Fruit fly (Drosophila melanogaster): Measurements from ENCODE around the gene NSD.

NSD gene

dm6 chr3R:27916355-27917019 lies 21.2 kb downstream of the NSD start, which contains the start of the genes CG5003 and mRpS22 (continued):
- TF ChIP-seq Vsx1 (GFP tag; optimal IDR thresholded peaks at IDR 0.05), result no peak
- TF ChIP-seq dimm (GFP tag; IDR thresholded peaks at IDR 0.05), result no peak
- 0 out of 2 replicates have a peak, but pooled peaks have one; percentile 10 for TF ChIP-seq CG10959 (GFP tag; IDR thresholded peaks at IDR 0.05)
- no peak for TF ChIP-seq sd (tag; optimal IDR thresholded peaks at IDR 0.05)
- TF ChIP-seq Hey (tag; optimal IDR thresholded peaks at IDR 0.05), result no peak
- TF ChIP-seq crol (GFP tag; IDR thresholded peaks at IDR 0.05), result no peak
- TF ChIP-seq Usf (GFP tag; optimal IDR thresholded peaks at IDR 0.05), result no peak
- TF ChIP-seq dm (GFP tag; optimal IDR thresholded peaks at IDR 0.05), result peak; percentile 12
- TF ChIP-seq CG11093 (GFP tag; IDR thresholded peaks at IDR 0.05), result 0 out of 3 replicates have a peak, but pooled peaks have one; percentile 25
- no peak for TF ChIP-seq ac (GFP tag; optimal IDR thresholded peaks at IDR 0.05)
- TF ChIP-seq B-H1 (GFP tag; IDR thresholded peaks at IDR 0.05), result no peak
- TF ChIP-seq CG13775 (GFP tag; optimal IDR thresholded peaks at IDR 0.05), result peak; percentile 75
- TF ChIP-seq CG34376 (GFP tag; optimal IDR thresholded peaks at IDR 0.05), result peak; percentile 20
- no peak for TF ChIP-seq cad (GFP tag; optimal IDR thresholded peaks at IDR 0.05)
- no peak for TF ChIP-seq CG11696 (GFP tag; IDR thresholded peaks at IDR 0.05)
- no peak for TF ChIP-seq emc (GFP tag; optimal IDR thresholded peaks at IDR 0.05)
- TF ChIP-seq CG6175 (GFP tag; IDR thresholded peaks at IDR 0.05), result no peak
- TF ChIP-seq grn (GFP tag; optimal IDR thresholded peaks at IDR 0.05), result peak; percentile 51
- TF ChIP-seq Sry-β (GFP tag; optimal IDR thresholded peaks at IDR 0.05), result peak; percentile 81
- TF ChIP-seq CG31365 (tag; optimal IDR thresholded peaks at IDR 0.05), result no peak
- TF ChIP-seq E2f2 (GFP tag; IDR thresholded peaks at IDR 0.05), result peak; percentile 16; the same call in 1 of the 2 replicates
- TF ChIP-seq Dref (GFP tag; IDR thresholded peaks at IDR 0.05), result no peak
- peak; percentile 32 for TF ChIP-seq HmgZ (tag; optimal IDR thresholded peaks at IDR 0.05)
- TF ChIP-seq CG1603 (tag; optimal IDR thresholded peaks at IDR 0.05), result no peak
- peak; percentile 88; the same call in 2 of the 3 replicates for TF ChIP-seq CG17361 (GFP tag; IDR thresholded peaks at IDR 0.05)
- TF ChIP-seq knrl (GFP tag; IDR thresholded peaks at IDR 0.05; ENCODE audit: partially characterized antibody), result peak; percentile 21; the same call in 1 of the 3 replicates
- TF ChIP-seq CG4360 (GFP tag; IDR thresholded peaks at IDR 0.05), result no peak
- peak; percentile 74 for TF ChIP-seq CG9727 (GFP tag; optimal IDR thresholded peaks at IDR 0.05)
- no peak for TF ChIP-seq CG12236 (GFP tag; optimal IDR thresholded peaks at IDR 0.05)
- TF ChIP-seq slbo (GFP tag; IDR thresholded peaks at IDR 0.05), result peak; percentile 72
- TF ChIP-seq hkb (optimal IDR thresholded peaks at IDR 0.05), result no peak
- TF ChIP-seq hkb (GFP tag; IDR thresholded peaks at IDR 0.05), result no peak
- peak; percentile 73 for TF ChIP-seq sug (tag; optimal IDR thresholded peaks at IDR 0.05)
- peak; percentile 56 for TF ChIP-seq CG13296 (GFP tag; optimal IDR thresholded peaks at IDR 0.05)
- TF ChIP-seq CG9817 (tag; optimal IDR thresholded peaks at IDR 0.05), result peak; percentile 69
- TF ChIP-seq Oli (tag; optimal IDR thresholded peaks at IDR 0.05), result peak; percentile 28
- peak; percentile 70 for TF ChIP-seq CG7839 (tag; optimal IDR thresholded peaks at IDR 0.05)
- TF ChIP-seq otp (GFP tag; IDR thresholded peaks at IDR 0.05), result no peak
- no peak for TF ChIP-seq NC2β (GFP tag; optimal IDR thresholded peaks at IDR 0.05)
- peak; percentile 72 for TF ChIP-seq Med (GFP tag)
- peak; percentile 45; the same call in 1 of the 2 replicates for TF ChIP-seq unc-4 (GFP tag; IDR thresholded peaks at IDR 0.05; ENCODE audit: partially characterized antibody)
- no peak for TF ChIP-seq tll (GFP tag; optimal IDR thresholded peaks at IDR 0.05)
- peak; percentile 73 for TF ChIP-seq CG8924 (tag; optimal IDR thresholded peaks at IDR 0.05)
- peak; percentile 24 for TF ChIP-seq CG13894 (tag; optimal IDR thresholded peaks at IDR 0.05)
- peak; percentile 39 for TF ChIP-seq twi (tag; optimal IDR thresholded peaks at IDR 0.05)
- TF ChIP-seq Dfd (GFP tag; optimal IDR thresholded peaks at IDR 0.05), result peak in 1 of 2 experiments; percentile 65
- TF ChIP-seq CG15073 (GFP tag; optimal IDR thresholded peaks at IDR 0.05), result no peak
- TF ChIP-seq yki (optimal IDR thresholded peaks at IDR 0.05), result no peak
- peak; percentile 22 for TF ChIP-seq pzg (GFP tag; optimal IDR thresholded peaks at IDR 0.05)
- TF ChIP-seq Aef1 (GFP tag; IDR thresholded peaks at IDR 0.05), result peak; percentile 33; the same call in 1 of the 3 replicates
- peak; percentile 69 for TF ChIP-seq CG12104 (GFP tag; optimal IDR thresholded peaks at IDR 0.05)
